Fruit fly (Drosophila melanogaster) whole organism, embryonic: ENCODE data around the gene Jon25Bi.
A peak's percentile ranks its signal among the peaks of the same experiment; 100 is the strongest.

Experiments used
- Abd-B ChIP-seq: fragments of 200-800 bp; sonication (Bioruptor generic); optimal IDR thresholded peaks from 2 replicates; lab custom pipeline; 2018; ENCODE audit warnings: missing biosample characterization, mild to moderate bottlenecking, missing genetic modification characterization, moderate library complexity
- Atf3 ChIP-seq: fragments of 200-800 bp; sonication (Bioruptor generic); optimal IDR thresholded peaks from 3 replicates; lab custom pipeline; 2016; ENCODE audit warnings: missing biosample characterization, missing genetic modification characterization
- BEAF-32 ChIP-seq: fragments of 200-800 bp; sonication (Bioruptor generic); optimal IDR thresholded peaks from 3 replicates; lab custom pipeline; 2017; ENCODE audit warnings: missing biosample characterization, missing genetic modification characterization, mild to moderate bottlenecking, moderate library complexity, missing genetic modification reagents
- CG10274 ChIP-seq: fragments of 200-800 bp; sonication (Bioruptor generic); optimal IDR thresholded peaks from 3 replicates; lab custom pipeline; 2017; ENCODE audit warnings: missing biosample characterization, mild to moderate bottlenecking, missing genetic modification characterization
- CG10462 ChIP-seq: fragments of 200-800 bp; sonication (Bioruptor generic); optimal IDR thresholded peaks from 2 replicates; lab custom pipeline; 2016; ENCODE audit warnings: missing biosample characterization, missing genetic modification characterization
- CG1233 ChIP-seq: fragments of 200-800 bp; sonication (Bioruptor generic); optimal IDR thresholded peaks from 4 replicates; lab custom pipeline; 2018; ENCODE audit warnings: missing biosample characterization, mild to moderate bottlenecking, missing genetic modification characterization
- CG13287 ChIP-seq: fragments of 200-800 bp; sonication (Bioruptor generic); IDR thresholded peaks from 2 replicates; pipeline ENCODE4 v1.3.6; 2022; ENCODE audit warnings: missing biosample characterization, missing genetic modification characterization; ENCODE audit not compliant: partially characterized antibody
- CG15479 ChIP-seq: fragments of 200-800 bp; sonication (Bioruptor generic); optimal IDR thresholded peaks from 3 replicates; lab custom pipeline; 2019; ENCODE audit warnings: missing biosample characterization, mild to moderate bottlenecking, missing genetic modification characterization, moderate library complexity
- CG16813 ChIP-seq: fragments of 200-800 bp; sonication (Bioruptor generic); IDR thresholded peaks from 3 replicates; pipeline ENCODE4 v1.3.6; 2022; ENCODE audit warnings: missing biosample characterization, missing genetic modification characterization; ENCODE audit not compliant: partially characterized antibody
- CG18262 ChIP-seq: fragments of 200-800 bp; optimal IDR thresholded peaks from 3 replicates; lab custom pipeline; 2019; ENCODE audit warnings: missing biosample characterization, mild to moderate bottlenecking, missing genetic modification characterization, moderate library complexity
- CG18599 ChIP-seq: fragments of 200-800 bp; sonication (Bioruptor generic); optimal IDR thresholded peaks from 3 replicates; lab custom pipeline; 2017; ENCODE audit warnings: missing biosample characterization, missing genetic modification characterization, mild to moderate bottlenecking, moderate library complexity, missing genetic modification reagents
- CG42726 ChIP-seq: fragments of 200-800 bp; sonication (Bioruptor generic); IDR thresholded peaks from 2 replicates; pipeline ENCODE4 v1.3.6; 2022; ENCODE audit warnings: missing biosample characterization, missing genetic modification characterization; ENCODE audit not compliant: partially characterized antibody
- CG6791 ChIP-seq: fragments of 200-800 bp; sonication (Bioruptor generic); IDR thresholded peaks from 3 replicates; pipeline ENCODE4 v1.3.6; 2022; ENCODE audit warnings: missing biosample characterization, missing genetic modification characterization; ENCODE audit not compliant: partially characterized antibody
- CG7839 ChIP-seq: fragments of 200-800 bp; sonication (Bioruptor generic); optimal IDR thresholded peaks from 3 replicates; lab custom pipeline; 2018; ENCODE audit warnings: missing biosample characterization, mild to moderate bottlenecking, missing genetic modification characterization, moderate library complexity
- CG7963 ChIP-seq: fragments of 200-800 bp; sonication (Bioruptor generic); IDR thresholded peaks from 3 replicates; pipeline ENCODE4 v1.3.6; 2022; ENCODE audit warnings: missing biosample characterization, missing genetic modification characterization; ENCODE audit not compliant: partially characterized antibody
- CG8478 ChIP-seq: fragments of >200 bp; optimal IDR thresholded peaks from 2 replicates; lab custom pipeline; 2018
- D ChIP-seq, 2 experiments: fragments of 200-800 bp in 1 of 2; fragments of >200 bp in 1 of 2; sonication (Bioruptor generic) in 1 of 2; optimal IDR thresholded peaks; 2 replicates in 1 of 2; 3 replicates in 1 of 2; lab custom pipeline; 2017; ENCODE audit warnings: mild to moderate bottlenecking in 1 of 2, missing biosample characterization in 1 of 2, missing genetic modification characterization in 1 of 2, missing genetic modification reagents in 1 of 2
- E2f2 ChIP-seq: fragments of 200-800 bp; sonication (Bioruptor generic); IDR thresholded peaks from 2 replicates; pipeline ENCODE4 v1.3.6; 2022; ENCODE audit warnings: missing biosample characterization, missing genetic modification characterization
- MBD-R2 ChIP-seq: fragments of 200-800 bp; sonication (Bioruptor generic); IDR thresholded peaks from 2 replicates; pipeline ENCODE4 v1.3.6; 2022; ENCODE audit warnings: missing biosample characterization, missing genetic modification characterization
- MESR4 ChIP-seq: fragments of 200-800 bp; sonication (Bioruptor generic); optimal IDR thresholded peaks from 2 replicates; lab custom pipeline; 2018; ENCODE audit warnings: missing biosample characterization, mild to moderate bottlenecking, missing genetic modification characterization, moderate library complexity
- Med ChIP-seq: fragments of 200-800 bp; sonication (Bioruptor generic); peaks from one replicate; lab custom pipeline; 2016; ENCODE audit warnings: missing biosample characterization, missing genetic modification characterization, mild to moderate bottlenecking, inconsistent platforms, moderate library complexity
- Nf-YC ChIP-seq: fragments of 200-800 bp; optimal IDR thresholded peaks from 3 replicates; lab custom pipeline; 2019; ENCODE audit warnings: missing biosample characterization, mild to moderate bottlenecking, missing genetic modification characterization, moderate library complexity
- Pdp1 ChIP-seq, 2 experiments: fragments of 200-800 bp; sonication (Bioruptor generic); optimal IDR thresholded peaks; 3 replicates each; lab custom pipeline; 2016; ENCODE audit warnings: missing biosample characterization in 2 of 2, missing genetic modification characterization in 2 of 2, mild to moderate bottlenecking in 1 of 2, moderate library complexity in 1 of 2
- Ptx1 ChIP-seq: fragments of 200-800 bp; sonication (Bioruptor generic); IDR thresholded peaks from 2 replicates; pipeline ENCODE4 v1.3.6; 2022; ENCODE audit warnings: missing biosample characterization, missing genetic modification characterization
- Sox102F ChIP-seq: fragments of 200-800 bp; sonication (Bioruptor generic); optimal IDR thresholded peaks from 2 replicates; lab custom pipeline; 2018; ENCODE audit warnings: missing biosample characterization, mild to moderate bottlenecking, missing genetic modification characterization, moderate library complexity
- az2 ChIP-seq: fragments of 200-800 bp; sonication (Bioruptor generic); optimal IDR thresholded peaks from 3 replicates; lab custom pipeline; 2016; ENCODE audit warnings: missing biosample characterization, missing genetic modification characterization
- cg ChIP-seq: fragments of 200-800 bp; sonication (Bioruptor generic); optimal IDR thresholded peaks from 3 replicates; lab custom pipeline; 2019; ENCODE audit warnings: missing biosample characterization, mild to moderate bottlenecking, missing genetic modification characterization, moderate library complexity
- crp ChIP-seq, 2 experiments: fragments of 200-800 bp; sonication (Bioruptor generic); optimal IDR thresholded peaks; 2 replicates in 1 of 2; 3 replicates in 1 of 2; lab custom pipeline; 2017; ENCODE audit warnings: missing biosample characterization in 2 of 2, missing genetic modification characterization in 2 of 2, mild to moderate bottlenecking in 1 of 2, moderate library complexity in 1 of 2
- cwo ChIP-seq: fragments of 200-800 bp; sonication (Bioruptor generic); optimal IDR thresholded peaks from 3 replicates; lab custom pipeline; 2017; ENCODE audit warnings: missing biosample characterization, missing genetic modification characterization, mild to moderate bottlenecking, moderate library complexity, missing genetic modification reagents
- exex ChIP-seq: fragments of 200-800 bp; sonication (Bioruptor generic); optimal IDR thresholded peaks from 4 replicates; lab custom pipeline; 2018; ENCODE audit warnings: missing biosample characterization, mild to moderate bottlenecking, missing genetic modification characterization, moderate library complexity
- ftz-f1 ChIP-seq: fragments of 200-800 bp; sonication (Bioruptor generic); optimal IDR thresholded peaks from 2 replicates; lab custom pipeline; 2016; ENCODE audit warnings: missing biosample characterization, missing genetic modification characterization
- gce ChIP-seq: fragments of 200-800 bp; sonication (Bioruptor generic); IDR thresholded peaks from 3 replicates; pipeline ENCODE4 v1.3.6; 2022; ENCODE audit warnings: missing biosample characterization, missing genetic modification characterization
- gfzf ChIP-seq: fragments of 200-800 bp; sonication (Bioruptor generic); optimal IDR thresholded peaks from 2 replicates; lab custom pipeline; 2016; ENCODE audit warnings: missing biosample characterization, mild to moderate bottlenecking, missing genetic modification characterization, moderate library complexity
- grn ChIP-seq: fragments of 200-800 bp; sonication (Bioruptor generic); optimal IDR thresholded peaks from 3 replicates; lab custom pipeline; 2017; ENCODE audit warnings: missing biosample characterization, missing genetic modification characterization
- gsb-n ChIP-seq: fragments of 200-800 bp; sonication (Bioruptor generic); optimal IDR thresholded peaks from 3 replicates; lab custom pipeline; 2018; ENCODE audit warnings: missing biosample characterization, mild to moderate bottlenecking, missing genetic modification characterization
- hkb ChIP-seq, 2 experiments: fragments of 200-800 bp in 1 of 2; fragments of >200 bp in 1 of 2; sonication (Bioruptor generic) in 1 of 2; IDR thresholded peaks in 1 of 2; optimal IDR thresholded peaks in 1 of 2; 2 replicates each; pipeline versions ENCODE4 v1.3.6 to Lab custom; 2017 to 2022; ENCODE audit warnings: missing biosample characterization in 1 of 2, missing genetic modification characterization in 1 of 2
- knrl ChIP-seq: fragments of 200-800 bp; sonication (Bioruptor generic); IDR thresholded peaks from 3 replicates; pipeline ENCODE4 v1.3.6; 2022; ENCODE audit warnings: missing biosample characterization, missing genetic modification characterization; ENCODE audit not compliant: partially characterized antibody
- lmd ChIP-seq: fragments of 200-800 bp; sonication (Bioruptor generic); IDR thresholded peaks from 2 replicates; pipeline ENCODE4 v1.3.6; 2022; ENCODE audit warnings: missing biosample characterization, missing genetic modification characterization
- nmo ChIP-seq: fragments of 200-800 bp; sonication (Bioruptor generic); optimal IDR thresholded peaks from 2 replicates; lab custom pipeline; 2018; ENCODE audit warnings: missing biosample characterization, mild to moderate bottlenecking, missing genetic modification characterization, moderate library complexity
- oc ChIP-seq: fragments of 200-800 bp; sonication (Bioruptor generic); optimal IDR thresholded peaks from 2 replicates; lab custom pipeline; 2018; ENCODE audit warnings: missing biosample characterization, mild to moderate bottlenecking, missing genetic modification characterization, moderate library complexity
- phol ChIP-seq: fragments of 200-800 bp; sonication (Bioruptor generic); optimal IDR thresholded peaks from 3 replicates; lab custom pipeline; 2018; ENCODE audit warnings: missing biosample characterization, mild to moderate bottlenecking, missing genetic modification characterization, moderate library complexity
- scrt ChIP-seq: fragments of 200-800 bp; sonication (Bioruptor generic); optimal IDR thresholded peaks from 2 replicates; lab custom pipeline; 2018; ENCODE audit warnings: missing biosample characterization, mild to moderate bottlenecking, missing genetic modification characterization, moderate library complexity
- sisA ChIP-seq: fragments of 200-800 bp; sonication (Bioruptor generic); IDR thresholded peaks from 2 replicates; pipeline ENCODE4 v1.3.6; 2022; ENCODE audit warnings: missing biosample characterization, missing genetic modification characterization
- stwl ChIP-seq: fragments of 200-800 bp; sonication (Bioruptor generic); optimal IDR thresholded peaks from 3 replicates; lab custom pipeline; 2018; ENCODE audit warnings: missing biosample characterization, mild to moderate bottlenecking, missing genetic modification characterization, moderate library complexity
- tll ChIP-seq, 2 experiments: fragments of 200-800 bp in 1 of 2; fragments of >200 bp in 1 of 2; sonication (Bioruptor generic) in 1 of 2; optimal IDR thresholded peaks; 2 replicates each; lab custom pipeline; 2017 to 2019; ENCODE audit warnings: missing biosample characterization in 2 of 2, missing genetic modification characterization in 2 of 2, mild to moderate bottlenecking in 1 of 2, moderate library complexity in 1 of 2
- vnd ChIP-seq: fragments of 200-800 bp; sonication (Bioruptor generic); IDR thresholded peaks from 3 replicates; pipeline ENCODE4 v1.3.6; 2022; ENCODE audit warnings: missing biosample characterization, missing genetic modification characterization; ENCODE audit not compliant: partially characterized antibody

Jon25Bi gene

dm6 chr2L:4949453-4950045, 5.4 kb downstream of the Jon25Bi start, which contains the start of gene jet (continued):
- TF ChIP-seq D (optimal IDR thresholded peaks at IDR 0.05; lab: Kevin White, UChicago), result no peak
- no peak for TF ChIP-seq D (GFP tag; optimal IDR thresholded peaks at IDR 0.05; lab: Kevin White, UChicago)
- TF ChIP-seq Nf-YC (tag; lab: Kevin White, UChicago), result peak; percentile 26
- TF ChIP-seq Med (GFP tag; lab: Kevin White, UChicago), result peak; percentile 67
- TF ChIP-seq vnd (GFP tag; lab: Robert Waterston, UW), result peak; percentile 43; the same call in 1 of the 3 replicates
- TF ChIP-seq knrl (GFP tag; lab: Robert Waterston, UW), result peak; percentile 63
- peak; percentile 57; the same call in 2 of the 3 replicates for TF ChIP-seq CG6791 (GFP tag; lab: Robert Waterston, UW)
- no peak for TF ChIP-seq CG10462 (GFP tag; lab: Kevin White, UChicago)
- TF ChIP-seq tll (GFP tag; optimal IDR thresholded peaks at IDR 0.05; lab: Kevin White, UChicago), result no peak
- TF ChIP-seq MESR4 (GFP tag; lab: Kevin White, UChicago), result peak; percentile 65
- TF ChIP-seq Pdp1 (GFP tag; optimal IDR thresholded peaks at IDR 0.05; lab: Kevin White, UChicago), result peak in 1 of 2 experiments; percentile 31
- peak; percentile 9 for TF ChIP-seq Abd-B (GFP tag; lab: Kevin White, UChicago)
- peak; percentile 55; the same call in 1 of the 3 replicates for TF ChIP-seq CG7963 (GFP tag; lab: Robert Waterston, UW)
- TF ChIP-seq CG42726, result peak; percentile 63
- no peak for TF ChIP-seq CG8478 (lab: Kevin White, UChicago)
- TF ChIP-seq phol (tag; lab: Kevin White, UChicago), result peak; percentile 28
- TF ChIP-seq Sox102F (GFP tag; lab: Kevin White, UChicago), result no peak
- TF ChIP-seq CG18599 (GFP tag; lab: Kevin White, UChicago), result no peak
- TF ChIP-seq CG1233 (GFP tag; lab: Kevin White, UChicago), result no peak
- peak; percentile 67 for TF ChIP-seq CG16813 (GFP tag; lab: Robert Waterston, UW)
- peak; percentile 1 for TF ChIP-seq scrt (GFP tag; lab: Kevin White, UChicago)
- peak; percentile 78 to 93 for TF ChIP-seq crp (GFP tag; optimal IDR thresholded peaks at IDR 0.05; lab: Kevin White, UChicago)
- TF ChIP-seq nmo (GFP tag; lab: Kevin White, UChicago), result peak; percentile 9
- TF ChIP-seq grn, result peak; percentile 78
- peak; percentile 59 for TF ChIP-seq E2f2
- TF ChIP-seq gce (GFP tag; lab: Robert Waterston, UW), result no peak
- TF ChIP-seq sisA (GFP tag; lab: Robert Waterston, UW), result no peak
- TF ChIP-seq lmd (GFP tag; lab: Robert Waterston, UW), result 0 out of 2 replicates have a peak, but pooled peaks have one; percentile 5
- TF ChIP-seq exex, result peak; percentile 72
- TF ChIP-seq stwl, result peak; percentile 49
- peak; percentile 52; the same call in 1 of the 2 replicates for TF ChIP-seq CG13287 (GFP tag; lab: Robert Waterston, UW)
- peak; percentile 97 for TF ChIP-seq MBD-R2 (GFP tag; lab: Robert Waterston, UW)
- TF ChIP-seq az2 (GFP tag; lab: Kevin White, UChicago), result no peak
- TF ChIP-seq BEAF-32 (GFP tag; lab: Kevin White, UChicago), result peak; percentile 24

- peak; percentile 71 for TF ChIP-seq CG10274 (GFP tag; lab: Kevin White, UChicago)
- peak; percentile 89 for TF ChIP-seq cwo
- TF ChIP-seq gsb-n (tag; lab: Kevin White, UChicago), result peak; percentile 96
- peak; percentile 98 for TF ChIP-seq Ptx1 (GFP tag; lab: Robert Waterston, UW)
- TF ChIP-seq CG15479 (GFP tag; lab: Kevin White, UChicago), result no peak
- TF ChIP-seq oc, result peak; percentile 95
- TF ChIP-seq nmo (GFP tag; lab: Kevin White, UChicago), result peak; percentile 99
- TF ChIP-seq cg, result no peak
- TF ChIP-seq Atf3 (GFP tag; lab: Kevin White, UChicago), result peak; percentile 69
- peak; percentile 49 for TF ChIP-seq ftz-f1
- no peak for TF ChIP-seq hkb (optimal IDR thresholded peaks at IDR 0.05; lab: Kevin White, UChicago)
- TF ChIP-seq hkb (GFP tag; IDR thresholded peaks at IDR 0.05; lab: Robert Waterston, UW), result peak; percentile 97
- peak; percentile 97 for TF ChIP-seq CG18262 (tag; lab: Kevin White, UChicago)
- peak; percentile 92 for TF ChIP-seq Med (GFP tag; lab: Kevin White, UChicago)
- no peak for TF ChIP-seq gfzf
- peak; percentile 97 for TF ChIP-seq CG7839
Observed at dm6 chr2L:4945300-4945699, 9.6 kb downstream of the Jon25Bi start, which contains the start of the genes mRpL24 and betaggt-I. TSS of gene mRpL24 (minus strand) at chr2L:4945361. TSS of gene betaggt-I (plus strand) at chr2L:4945579.
